Worm (Caenorhabditis elegans): ENCODE results near the gene C47E8.9.

Gene C47E8.9

DNA sequence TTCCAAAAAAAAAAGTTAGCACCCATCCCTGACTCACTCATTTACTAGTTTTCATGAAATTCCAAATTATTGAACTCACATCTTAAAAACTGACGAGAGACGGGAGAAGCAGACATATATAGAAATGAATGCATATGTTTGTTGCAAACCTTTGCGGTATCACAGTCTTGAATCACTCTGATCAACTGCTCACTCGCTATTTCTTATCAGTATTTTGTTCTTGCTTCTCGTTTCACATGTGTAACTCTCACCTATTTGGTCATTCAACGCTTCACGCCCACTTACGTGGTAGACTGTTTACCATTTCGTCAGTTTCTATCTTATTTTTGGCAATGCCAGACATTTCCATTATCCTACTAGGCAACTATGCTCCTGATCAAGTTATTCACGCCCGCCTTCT, 22.3 kb upstream of the C47E8.9 start, which contains the start of gene C54G10.1 (continued):
- TF ChIP-seq skn-1 (tag; optimal IDR thresholded peaks at IDR 0.05) = no peak
- TF ChIP-seq fos-1 (tag; optimal IDR thresholded peaks at IDR 0.05) = no peak
- TF ChIP-seq gei-8 (GFP tag; optimal IDR thresholded peaks at IDR 0.05) = no peak
- TF ChIP-seq tag-97 (GFP tag; IDR thresholded peaks at IDR 0.05) = no peak
- no peak for TF ChIP-seq nhr-76 (tag; optimal IDR thresholded peaks at IDR 0.05)
- TF ChIP-seq T26A8.4 (GFP tag; IDR thresholded peaks at IDR 0.05) = no peak
- TF ChIP-seq zfp-3 (GFP tag; conservative IDR thresholded peaks at IDR 0.05) = no peak
- no peak for TF ChIP-seq F44E2.7 (GFP tag; IDR thresholded peaks at IDR 0.05)
- no peak for TF ChIP-seq ceh-62 (tag; optimal IDR thresholded peaks at IDR 0.05)
- TF ChIP-seq vab-7 (GFP tag; IDR thresholded peaks at IDR 0.05) = no peak
- no peak for TF ChIP-seq mdl-1 (tag; optimal IDR thresholded peaks at IDR 0.05)
- no peak for TF ChIP-seq hmg-1.1 (GFP tag; IDR thresholded peaks at IDR 0.05)
- TF ChIP-seq pqm-1 (tag; optimal IDR thresholded peaks at IDR 0.05) = peak; percentile 65
- no peak for TF ChIP-seq nhr-25 (tag; optimal IDR thresholded peaks at IDR 0.05; ENCODE audit: borderline replicate concordance, insufficient read depth)
- TF ChIP-seq nhr-6 (tag; optimal IDR thresholded peaks at IDR 0.05) = peak; percentile 38
- TF ChIP-seq hif-1 (tag; optimal IDR thresholded peaks at IDR 0.05) = no peak
- no peak for TF ChIP-seq unc-39 (tag; optimal IDR thresholded peaks at IDR 0.05)
- TF ChIP-seq ctbp-1 (GFP tag; IDR thresholded peaks at IDR 0.05) = no peak
- TF ChIP-seq madf-5 (GFP tag; IDR thresholded peaks at IDR 0.05) = no peak
- no peak for TF ChIP-seq dpl-1 (GFP tag; optimal IDR thresholded peaks at IDR 0.05)
- no peak for TF ChIP-seq fkh-10 (GFP tag; optimal IDR thresholded peaks at IDR 0.05)
- peak; percentile 75 for TF ChIP-seq nhr-28 (tag; optimal IDR thresholded peaks at IDR 0.05)
- no peak for TF ChIP-seq F37D6.2 (tag; optimal IDR thresholded peaks at IDR 0.05)

DNA sequence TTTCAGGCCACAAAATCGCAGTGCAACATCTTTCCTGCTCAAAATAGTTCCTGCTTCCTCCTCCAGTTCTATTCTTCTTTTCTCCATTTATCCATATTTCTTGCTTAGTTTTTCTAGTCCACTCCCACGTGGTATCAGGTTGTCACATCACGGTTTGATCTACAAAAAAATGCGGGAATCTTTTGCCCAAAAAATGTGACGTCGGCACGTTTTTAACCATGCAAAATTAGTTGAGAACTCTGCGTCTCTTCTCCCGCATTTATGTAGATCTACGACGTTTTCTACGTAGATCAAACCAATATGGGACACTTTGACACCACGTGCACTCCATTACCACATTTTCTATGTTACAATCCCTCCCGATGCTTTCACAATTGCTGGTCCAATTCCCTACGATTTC, 21.1 kb upstream of the C47E8.9 start:
- TF ChIP-seq unc-62 (GFP tag; optimal IDR thresholded peaks at IDR 0.05 in 1 of 2) (peak in 1 of 2 experiments; percentile 87), unc-62 (tag; optimal IDR thresholded peaks at IDR 0.05) (no peak), D1046.2 (GFP tag; IDR thresholded peaks at IDR 0.05) (no peak), lin-38 (GFP tag; IDR thresholded peaks at IDR 0.05) (0 out of 2 replicates have a peak, but pooled peaks have one; percentile 16)

DNA sequence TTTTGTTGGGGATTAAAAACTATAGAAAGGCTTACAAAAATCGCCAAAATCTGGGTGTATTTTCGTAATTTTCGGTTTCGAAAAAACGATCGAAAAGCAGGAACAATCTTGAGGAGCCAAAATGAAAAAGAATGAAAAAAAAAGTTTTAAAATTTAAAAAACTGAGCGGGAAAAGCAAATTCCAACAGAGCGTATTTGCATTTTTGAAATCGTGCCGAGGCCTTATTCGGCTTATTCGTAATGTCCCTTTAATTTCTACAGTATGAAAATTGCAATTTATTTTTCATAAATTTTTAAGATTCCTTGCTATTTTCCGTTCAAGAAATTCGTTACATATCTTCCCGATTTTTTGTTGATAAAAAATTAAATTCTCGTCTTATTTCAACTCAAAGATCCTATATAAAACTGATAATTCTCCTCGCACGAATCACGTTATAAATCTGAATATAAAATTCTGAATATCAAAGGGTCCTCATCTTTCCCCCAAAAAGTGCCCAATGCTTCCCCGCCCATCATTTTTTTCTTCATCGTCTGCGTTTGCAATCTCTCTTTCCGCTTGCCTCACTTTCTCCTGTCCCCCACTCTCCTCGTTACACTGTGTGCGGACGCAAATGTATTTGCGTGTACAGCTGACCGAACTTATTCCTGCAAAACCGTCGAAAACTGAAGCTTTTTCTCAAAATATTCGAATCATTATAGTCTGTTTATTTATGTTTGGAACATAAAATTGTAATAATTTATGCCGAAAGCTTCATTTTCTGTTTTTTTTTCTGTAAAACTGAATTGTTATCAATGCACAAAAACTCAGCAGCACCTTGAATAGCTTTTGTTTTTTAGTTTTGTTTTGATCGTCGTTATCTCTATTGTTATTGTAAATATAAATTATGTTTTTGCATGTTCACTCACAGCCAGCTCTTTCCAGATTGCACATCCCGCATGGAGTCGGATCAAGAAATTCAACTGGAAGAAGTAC, 17.0 kb upstream of the C47E8.9 start, which contains the start of the genes rfc-1 and pmp-3:
TSS of gene rfc-1 (minus strand) at position 163 of the 973 bp plus-strand sequence.
TSS of gene pmp-3 (plus strand) at position 923 of the 973 bp plus-strand sequence.
- peak; percentile 61 for TF ChIP-seq mes-2 (tag; optimal IDR thresholded peaks at IDR 0.05; ENCODE audit: poor library complexity, severe bottlenecking)
- peak; percentile 89 for TF ChIP-seq lin-38 (GFP tag; IDR thresholded peaks at IDR 0.05)
- peak; percentile 10 for TF ChIP-seq mep-1 (tag; optimal IDR thresholded peaks at IDR 0.05)
- TF ChIP-seq tra-1 (GFP tag; IDR thresholded peaks at IDR 0.05) = no peak
- peak; percentile 11 for TF ChIP-seq hlh-30 (tag; optimal IDR thresholded peaks at IDR 0.05; ENCODE audit: insufficient read depth)
- no peak for TF ChIP-seq Y105C5A.15 (GFP tag; IDR thresholded peaks at IDR 0.05)
- no peak for TF ChIP-seq fkh-10 (GFP tag; optimal IDR thresholded peaks at IDR 0.05)
- peak; percentile 84 for TF ChIP-seq dpl-1 (GFP tag; optimal IDR thresholded peaks at IDR 0.05)
- TF ChIP-seq nhr-76 (tag; optimal IDR thresholded peaks at IDR 0.05) = no peak
- TF ChIP-seq nhr-111 (GFP tag; optimal IDR thresholded peaks at IDR 0.05) = no peak
- TF ChIP-seq nhr-6 (tag; optimal IDR thresholded peaks at IDR 0.05) = peak; percentile 54
- TF ChIP-seq attf-4 (tag; optimal IDR thresholded peaks at IDR 0.05) = no peak
- peak; percentile 48 for TF ChIP-seq unc-130 (GFP tag; optimal IDR thresholded peaks at IDR 0.05)
- peak; percentile 41 for TF ChIP-seq hlh-11 (tag; optimal IDR thresholded peaks at IDR 0.05)
- no peak for TF ChIP-seq daf-16 (GFP tag; optimal IDR thresholded peaks at IDR 0.05)
- peak; percentile 6 for TF ChIP-seq daf-16 (tag; optimal IDR thresholded peaks at IDR 0.05)

All from whole organism, L4 larva.